Fruit fly (Drosophila melanogaster): ENCODE data around the gene yem.

yem gene

dm6 chr3R:29068430-29069207 lies 54.1 kb downstream of the yem start (continued):
- TF ChIP-seq fd96Cb (tag; optimal IDR thresholded peaks at IDR 0.05) (peak; percentile 17), CG12219 (GFP tag; optimal IDR thresholded peaks at IDR 0.05) (peak; percentile 29), Oaz (GFP tag; IDR thresholded peaks at IDR 0.05) (no peak), CG15696 (tag; optimal IDR thresholded peaks at IDR 0.05) (peak; percentile 6), Rx (GFP tag; IDR thresholded peaks at IDR 0.05) (no peak), CG7372 (GFP tag; IDR thresholded peaks at IDR 0.05) (0 out of 2 replicates have a peak, but pooled peaks have one; percentile 11), Bdp1 (GFP tag; optimal IDR thresholded peaks at IDR 0.05) (peak; percentile 1), chn (GFP tag; optimal IDR thresholded peaks at IDR 0.05) (peak; percentile 22), CG14050 (GFP tag; IDR thresholded peaks at IDR 0.05) (peak; percentile 49; the same call in 1 of the 3 replicates), az2 (GFP tag; optimal IDR thresholded peaks at IDR 0.05) (no peak), Doc3 (GFP tag; IDR thresholded peaks at IDR 0.05; ENCODE audit: partially characterized antibody) (no peak), CG13296 (GFP tag; optimal IDR thresholded peaks at IDR 0.05) (peak; percentile 43), CG31441 (GFP tag; IDR thresholded peaks at IDR 0.05) (peak; percentile 32; the same call in 1 of the 2 replicates), CG4424 (GFP tag; optimal IDR thresholded peaks at IDR 0.05) (peak; percentile 32), wor (GFP tag; IDR thresholded peaks at IDR 0.05) (0 out of 2 replicates have a peak, but pooled peaks have one; percentile 22), CG4404 (GFP tag; IDR thresholded peaks at IDR 0.05) (0 out of 2 replicates have a peak, but pooled peaks have one; percentile 31), Side (GFP tag; optimal IDR thresholded peaks at IDR 0.05) (peak; percentile 39), vfl (GFP tag; optimal IDR thresholded peaks at IDR 0.05) (no peak), sisA (GFP tag; IDR thresholded peaks at IDR 0.05) (0 out of 2 replicates have a peak, but pooled peaks have one; percentile 26), HHEX (GFP tag; optimal IDR thresholded peaks at IDR 0.05) (peak; percentile 5), lab (GFP tag; optimal IDR thresholded peaks at IDR 0.05) (peak; percentile 73), Hr51 (GFP tag; optimal IDR thresholded peaks at IDR 0.05) (peak in 1 of 2 experiments; percentile 47), bsh (GFP tag; optimal IDR thresholded peaks at IDR 0.05) (peak in 1 of 2 experiments; percentile 17), CG11695 (GFP tag; IDR thresholded peaks at IDR 0.05) (peak; percentile 71; the same call in 1 of the 3 replicates), CG10274 (GFP tag; optimal IDR thresholded peaks at IDR 0.05) (peak; percentile 3), stwl (tag; optimal IDR thresholded peaks at IDR 0.05) (peak; percentile 50), CG34422 (GFP tag; IDR thresholded peaks at IDR 0.05) (peak; percentile 72; the same call in 1 of the 3 replicates), Elba2 (GFP tag; optimal IDR thresholded peaks at IDR 0.05) (no peak), CG12744 (GFP tag; optimal IDR thresholded peaks at IDR 0.05) (no peak), CG12299 (tag; optimal IDR thresholded peaks at IDR 0.05) (peak; percentile 16), HLH3B (GFP tag; IDR thresholded peaks at IDR 0.05) (peak; percentile 45; the same call in 1 of the 2 replicates), CG18599 (GFP tag; optimal IDR thresholded peaks at IDR 0.05) (peak; percentile 82), lilli (GFP tag; optimal IDR thresholded peaks at IDR 0.05) (peak; percentile 43), Xrp1 (GFP tag; IDR thresholded peaks at IDR 0.05) (peak; percentile 62), inv (GFP tag; IDR thresholded peaks at IDR 0.05; ENCODE audit: partially characterized antibody) (no peak), exex (tag; optimal IDR thresholded peaks at IDR 0.05) (peak; percentile 14), CG18619 (GFP tag; optimal IDR thresholded peaks at IDR 0.05) (peak; percentile 46), BtbVII (GFP tag; optimal IDR thresholded peaks at IDR 0.05) (peak; percentile 17), CG9727 (GFP tag; optimal IDR thresholded peaks at IDR 0.05) (peak; percentile 57), bigmax (GFP tag; optimal IDR thresholded peaks at IDR 0.05) (no peak), h (optimal IDR thresholded peaks at IDR 0.05) (no peak), grn (GFP tag; optimal IDR thresholded peaks at IDR 0.05) (no peak), CG9932 (GFP tag; IDR thresholded peaks at IDR 0.05) (0 out of 2 replicates have a peak, but pooled peaks have one; percentile 18), zen2 (GFP tag; IDR thresholded peaks at IDR 0.05; ENCODE audit: partially characterized antibody) (no peak), CG2120 (GFP tag; optimal IDR thresholded peaks at IDR 0.05) (peak; percentile 69), Bteb2 (GFP tag; optimal IDR thresholded peaks at IDR 0.05) (peak; percentile 16), Spps (tag; optimal IDR thresholded peaks at IDR 0.05) (no peak), crc (GFP tag; optimal IDR thresholded peaks at IDR 0.05) (peak; percentile 13), CG6689 (GFP tag; IDR thresholded peaks at IDR 0.05) (peak; percentile 55)

Measured in whole organism, embryonic.